Worm (Caenorhabditis elegans): ENCODE measurements around the gene dot-1.3.

dot-1.3 gene

DNA sequence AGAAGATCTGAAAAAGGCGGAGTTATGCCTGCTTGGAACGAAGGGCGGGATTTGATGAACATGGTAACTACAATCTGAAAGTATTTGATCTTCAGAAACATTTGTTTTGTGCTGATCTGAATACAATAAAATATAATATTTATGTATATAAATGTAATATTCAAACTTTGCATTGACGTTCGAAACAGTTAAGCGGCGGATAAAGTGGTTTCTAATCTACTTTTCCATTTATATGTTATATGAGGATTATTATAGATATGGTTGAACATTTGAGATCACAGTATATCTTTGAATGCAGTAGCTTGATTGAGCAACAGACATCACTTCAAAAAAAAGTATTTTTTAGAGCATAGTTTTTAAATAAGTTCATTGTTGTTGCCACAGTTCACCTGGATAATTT, 28.8 kb downstream of the dot-1.3 start, which contains the start of gene H19J13.2:
H19J13.2 (minus strand) TSS at position 101 of the 400 bp plus-strand sequence.
- TF ChIP-seq ham-2 (GFP tag; optimal IDR thresholded peaks at IDR 0.05) = no peak
- no peak for TF ChIP-seq unc-62 (GFP tag; optimal IDR thresholded peaks at IDR 0.05)
- no peak for TF ChIP-seq ztf-11 (tag; optimal IDR thresholded peaks at IDR 0.05)
- no peak for TF ChIP-seq mab-5 (tag; optimal IDR thresholded peaks at IDR 0.05)
- no peak for TF ChIP-seq elt-1 (tag; optimal IDR thresholded peaks at IDR 0.05; ENCODE audit: borderline replicate concordance, insufficient read depth)
- no peak for TF ChIP-seq lin-32 (GFP tag; optimal IDR thresholded peaks at IDR 0.05)
- no peak for TF ChIP-seq nhr-28 (tag; optimal IDR thresholded peaks at IDR 0.05)
- TF ChIP-seq snpc-4 (tag; optimal IDR thresholded peaks at IDR 0.05) = no peak
- no peak for TF ChIP-seq nhr-76 (tag; optimal IDR thresholded peaks at IDR 0.05)
- no peak for TF ChIP-seq ces-1 (GFP tag; optimal IDR thresholded peaks at IDR 0.05)
- TF ChIP-seq zip-8 (tag; optimal IDR thresholded peaks at IDR 0.05) = no peak
- no peak for TF ChIP-seq elt-3 (tag; optimal IDR thresholded peaks at IDR 0.05)
- TF ChIP-seq ceh-83 (GFP tag; optimal IDR thresholded peaks at IDR 0.05) = no peak
- no peak for TF ChIP-seq drap-1 (GFP tag; optimal IDR thresholded peaks at IDR 0.05)
- TF ChIP-seq nhr-2 (tag; optimal IDR thresholded peaks at IDR 0.05) = no peak
- TF ChIP-seq unc-120 (tag; optimal IDR thresholded peaks at IDR 0.05; ENCODE audit: poor library complexity, severe bottlenecking) = no peak

DNA sequence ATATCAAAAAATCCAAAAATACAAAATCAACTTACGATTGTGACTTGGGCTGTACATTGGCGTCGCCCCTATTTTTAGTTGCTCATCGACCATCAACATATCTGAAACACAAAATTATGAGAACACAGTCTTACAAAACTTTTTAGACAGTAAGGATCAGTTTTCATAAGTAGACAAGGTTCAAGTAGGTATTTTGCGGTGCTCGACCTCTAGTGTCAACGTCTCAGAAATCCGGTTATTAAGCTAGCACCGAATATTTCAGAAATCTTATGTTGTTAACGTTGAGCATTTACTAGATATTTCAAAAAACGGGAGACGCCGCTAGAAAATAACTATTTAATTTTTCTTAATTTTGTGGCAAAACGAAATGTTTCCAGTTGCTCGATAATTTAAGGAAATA, 31.8 kb downstream of the dot-1.3 start, which contains the start of gene otpl-8:
otpl-8 (minus strand) TSS at position 101 of the 400 bp plus-strand sequence.
- TF ChIP-seq elt-3 (tag; optimal IDR thresholded peaks at IDR 0.05) (no peak), ham-2 (GFP tag; optimal IDR thresholded peaks at IDR 0.05) (no peak), snpc-4 (tag; optimal IDR thresholded peaks at IDR 0.05) (no peak), sptf-1 (tag; optimal IDR thresholded peaks at IDR 0.05) (no peak), cnd-1 (tag; optimal IDR thresholded peaks at IDR 0.05) (no peak), pha-4 (tag; optimal IDR thresholded peaks at IDR 0.05) (no peak), nhr-28 (tag; optimal IDR thresholded peaks at IDR 0.05) (no peak)

DNA sequence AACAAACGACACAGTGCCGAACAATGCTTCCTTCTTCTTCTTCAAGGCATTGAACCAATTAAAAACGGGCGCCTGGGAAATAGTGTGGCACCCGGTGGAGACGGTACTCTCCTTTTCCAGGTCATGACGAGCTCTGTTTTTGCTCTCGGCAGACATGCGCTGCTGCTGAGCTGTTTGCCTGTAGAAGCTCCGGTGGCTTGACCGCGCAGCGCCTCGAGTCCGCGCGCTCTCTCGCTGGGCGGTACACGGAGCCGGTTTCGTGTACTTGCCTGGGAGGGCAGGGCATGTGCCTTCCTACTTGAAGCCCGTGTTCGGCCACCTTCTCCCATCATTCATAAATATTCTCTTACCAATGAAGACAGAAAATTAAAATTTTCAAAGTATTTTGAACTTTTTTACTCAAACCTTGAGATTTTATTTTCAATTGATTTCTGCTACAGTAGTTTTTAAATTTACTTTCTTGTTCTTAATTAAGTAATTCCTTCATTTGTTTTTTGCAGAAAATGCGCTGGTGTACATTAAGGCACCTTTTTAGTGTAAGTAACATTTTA, 42.2 kb downstream of the dot-1.3 start, which contains the start of gene E01G6.1:
E01G6.1 (plus strand) TSS at position 501 of the 551 bp plus-strand sequence.
- no peak for TF ChIP-seq M03D4.4 (tag; optimal IDR thresholded peaks at IDR 0.05)
- TF ChIP-seq lin-32 (GFP tag; optimal IDR thresholded peaks at IDR 0.05) = no peak
- TF ChIP-seq ham-2 (GFP tag; optimal IDR thresholded peaks at IDR 0.05) = no peak

DNA sequence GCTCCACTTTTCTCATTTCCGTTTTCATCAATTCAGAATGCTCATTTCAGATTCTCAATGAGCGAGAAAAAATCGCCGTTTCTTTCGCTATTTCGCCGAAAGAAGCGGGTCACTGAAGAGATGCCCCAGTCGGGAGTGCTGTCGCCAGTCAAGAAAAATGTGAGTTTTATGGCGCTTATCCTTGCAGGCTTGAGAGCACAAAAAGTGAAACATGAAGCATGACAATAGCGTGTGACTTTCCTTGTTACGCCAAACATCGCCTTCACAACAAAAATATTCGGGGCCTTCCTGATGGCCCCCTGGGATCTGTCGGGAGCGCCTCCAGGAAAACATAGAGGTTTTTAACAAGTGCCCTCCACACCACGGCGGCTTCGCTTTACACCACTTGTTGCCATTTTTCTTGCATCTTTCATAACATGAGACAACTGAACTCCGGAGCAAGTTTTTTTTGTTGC, 46.0 kb downstream of the dot-1.3 start, which contains the start of gene E01G6.2:
E01G6.2 (plus strand) TSS at position 51 of the 455 bp plus-strand sequence.
- TF ChIP-seq flh-1 (GFP tag; optimal IDR thresholded peaks at IDR 0.05) (no peak), drap-1 (GFP tag; optimal IDR thresholded peaks at IDR 0.05) (no peak), lin-32 (GFP tag; optimal IDR thresholded peaks at IDR 0.05) (no peak), zip-8 (tag; optimal IDR thresholded peaks at IDR 0.05) (no peak), nhr-12 (tag; optimal IDR thresholded peaks at IDR 0.05) (no peak), tbx-8 (GFP tag; optimal IDR thresholded peaks at IDR 0.05) (no peak), hlh-1 (tag; optimal IDR thresholded peaks at IDR 0.05) (no peak), unc-62 (GFP tag; optimal IDR thresholded peaks at IDR 0.05) (no peak), lsy-2 (tag; optimal IDR thresholded peaks at IDR 0.05) (no peak), ceh-83 (GFP tag; optimal IDR thresholded peaks at IDR 0.05) (no peak), unc-39 (tag; optimal IDR thresholded peaks at IDR 0.05) (no peak), nhr-237 (tag; optimal IDR thresholded peaks at IDR 0.05) (no peak), unc-120 (tag; optimal IDR thresholded peaks at IDR 0.05; ENCODE audit: poor library complexity, severe bottlenecking) (no peak), pha-4 (tag; optimal IDR thresholded peaks at IDR 0.05) (no peak), mab-5 (tag; optimal IDR thresholded peaks at IDR 0.05) (no peak), mls-2 (tag; optimal IDR thresholded peaks at IDR 0.05) (no peak), ztf-11 (tag; optimal IDR thresholded peaks at IDR 0.05) (no peak)

DNA sequence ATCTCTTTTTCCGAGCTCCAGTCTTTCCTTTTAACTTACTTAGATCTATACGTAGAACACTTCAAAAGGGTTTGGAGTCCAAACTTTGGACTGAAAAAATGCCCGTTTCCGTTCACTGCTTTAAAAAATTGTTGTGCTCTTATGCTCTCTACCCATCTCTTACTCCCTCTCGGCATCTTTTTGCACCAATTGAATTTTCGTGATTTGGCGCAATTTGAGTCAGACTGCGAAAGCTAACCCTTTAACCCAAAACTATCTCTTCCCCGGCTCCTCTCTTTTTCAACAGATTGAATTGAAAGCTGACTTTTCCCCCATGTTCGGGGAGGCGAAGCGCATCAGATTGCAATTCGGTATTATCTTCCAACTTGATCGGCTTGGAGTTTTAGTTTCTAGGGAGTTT, 50.5 kb downstream of the dot-1.3 start:
- TF ChIP-seq sem-2 (GFP tag; optimal IDR thresholded peaks at IDR 0.05) = no peak
- peak; percentile 80 for TF ChIP-seq ces-1 (GFP tag; optimal IDR thresholded peaks at IDR 0.05)
